Fruit fly (Drosophila melanogaster) whole organism, embryonic: Measurements from ENCODE around the gene CG5255.

Source experiments
- ATbp ChIP-seq: fragments of 200-800 bp; sonication (Bioruptor generic); optimal IDR thresholded peaks from 2 replicates; lab custom pipeline; 2017; ENCODE audit warnings: missing biosample characterization, mild to moderate bottlenecking, missing genetic modification characterization, missing genetic modification reagents
- Bteb2 ChIP-seq: fragments of 200-800 bp; sonication (Bioruptor generic); optimal IDR thresholded peaks from 2 replicates; lab custom pipeline; 2016; ENCODE audit warnings: missing biosample characterization, missing genetic modification characterization
- CG10267 ChIP-seq: fragments of 200-800 bp; sonication (Bioruptor generic); optimal IDR thresholded peaks from 2 replicates; lab custom pipeline; 2018; ENCODE audit warnings: missing biosample characterization, mild to moderate bottlenecking, missing genetic modification characterization, moderate library complexity
- CG10565 ChIP-seq: fragments of 200-800 bp; sonication (Bioruptor generic); optimal IDR thresholded peaks from 3 replicates; lab custom pipeline; 2016; ENCODE audit warnings: missing biosample characterization, mild to moderate bottlenecking, missing genetic modification characterization
- CG12071 ChIP-seq: fragments of 200-800 bp; sonication (Bioruptor generic); optimal IDR thresholded peaks from 3 replicates; lab custom pipeline; 2018; ENCODE audit warnings: missing biosample characterization, mild to moderate bottlenecking, missing genetic modification characterization
- CG12299 ChIP-seq: fragments of 200-800 bp; sonication (Bioruptor generic); optimal IDR thresholded peaks from 2 replicates; lab custom pipeline; 2018; ENCODE audit warnings: missing biosample characterization, mild to moderate bottlenecking, missing genetic modification characterization
- CG14710 ChIP-seq: fragments of 200-800 bp; sonication (Bioruptor generic); optimal IDR thresholded peaks from 3 replicates; lab custom pipeline; 2019; ENCODE audit warnings: missing biosample characterization, mild to moderate bottlenecking, missing genetic modification characterization, moderate library complexity
- CG1529 ChIP-seq: fragments of 200-800 bp; sonication (Bioruptor generic); optimal IDR thresholded peaks from 3 replicates; lab custom pipeline; 2018; ENCODE audit warnings: missing biosample characterization, missing genetic modification characterization
- CG17361 ChIP-seq: fragments of 200-800 bp; sonication (Bioruptor generic); IDR thresholded peaks from 3 replicates; pipeline ENCODE4 v1.3.6; 2022; ENCODE audit warnings: missing biosample characterization, missing genetic modification characterization
- CG2712 ChIP-seq: fragments of 200-800 bp; optimal IDR thresholded peaks from 3 replicates; lab custom pipeline; 2019; ENCODE audit warnings: missing biosample characterization, mild to moderate bottlenecking, missing genetic modification characterization, moderate library complexity
- CG42726 ChIP-seq: fragments of 200-800 bp; sonication (Bioruptor generic); IDR thresholded peaks from 2 replicates; pipeline ENCODE4 v1.3.6; 2022; ENCODE audit warnings: missing biosample characterization, missing genetic modification characterization; ENCODE audit not compliant: partially characterized antibody
- CG5953 ChIP-seq: fragments of 200-800 bp; sonication (Bioruptor generic); IDR thresholded peaks from 2 replicates; pipeline ENCODE4 v1.3.6; 2022; ENCODE audit warnings: missing biosample characterization, missing genetic modification characterization
- CG6272 ChIP-seq: fragments of 200-800 bp; sonication (Bioruptor generic); IDR thresholded peaks from 2 replicates; pipeline ENCODE4 v1.3.6; 2022; ENCODE audit warnings: missing biosample characterization, missing genetic modification characterization
- CG6813 ChIP-seq: fragments of 200-800 bp; sonication (Bioruptor generic); optimal IDR thresholded peaks from 2 replicates; lab custom pipeline; 2017; ENCODE audit warnings: missing biosample characterization, missing genetic modification characterization, mild to moderate bottlenecking, moderate library complexity, missing genetic modification reagents
- CG8089 ChIP-seq: fragments of 200-800 bp; sonication (Bioruptor generic); optimal IDR thresholded peaks from 3 replicates; lab custom pipeline; 2016; ENCODE audit warnings: missing biosample characterization, missing genetic modification characterization
- CG8290 ChIP-seq, 3 experiments: fragments of 200-800 bp; sonication (Bioruptor generic); optimal IDR thresholded peaks; 2 replicates each; lab custom pipeline; 2016 to 2019; ENCODE audit warnings: missing biosample characterization in 3 of 3, missing genetic modification characterization in 3 of 3, mild to moderate bottlenecking in 2 of 3, moderate library complexity in 1 of 3
- CG9215 ChIP-seq: fragments of 200-800 bp; sonication (Bioruptor generic); IDR thresholded peaks from 2 replicates; pipeline ENCODE4 v1.3.6; 2022; ENCODE audit warnings: missing biosample characterization, missing genetic modification characterization
- CG9876 ChIP-seq: fragments of 200-800 bp; sonication (Bioruptor generic); optimal IDR thresholded peaks from 2 replicates; lab custom pipeline; 2016; ENCODE audit warnings: missing biosample characterization, missing genetic modification characterization
- Dad ChIP-seq: fragments of 200-800 bp; sonication (Bioruptor generic); optimal IDR thresholded peaks from 3 replicates; lab custom pipeline; 2016; ENCODE audit warnings: missing biosample characterization, missing genetic modification characterization
- Dip2 ChIP-seq: fragments of 200-800 bp; sonication (Bioruptor generic); IDR thresholded peaks from 2 replicates; pipeline ENCODE4 v1.3.6; 2022; ENCODE audit warnings: missing biosample characterization, missing genetic modification characterization
- Dref ChIP-seq: fragments of 200-800 bp; sonication (Bioruptor generic); IDR thresholded peaks from 2 replicates; pipeline ENCODE4 v1.3.6; 2022; ENCODE audit warnings: missing biosample characterization, missing genetic modification characterization
- Hey ChIP-seq: fragments of 200-800 bp; sonication (Bioruptor generic); optimal IDR thresholded peaks from 3 replicates; lab custom pipeline; 2018; ENCODE audit warnings: missing biosample characterization, mild to moderate bottlenecking, missing genetic modification characterization
- Hsf ChIP-seq: fragments of 200-800 bp; sonication (Bioruptor generic); optimal IDR thresholded peaks from 3 replicates; lab custom pipeline; 2016; ENCODE audit warnings: missing biosample characterization, missing genetic modification characterization
- Meics ChIP-seq: fragments of 200-800 bp; sonication (Bioruptor generic); optimal IDR thresholded peaks from 2 replicates; lab custom pipeline; 2017; ENCODE audit warnings: missing biosample characterization, mild to moderate bottlenecking, missing genetic modification characterization
- NfI ChIP-seq: fragments of 200-800 bp; sonication (Bioruptor generic); optimal IDR thresholded peaks from 3 replicates; lab custom pipeline; 2018; ENCODE audit warnings: missing biosample characterization, mild to moderate bottlenecking, missing genetic modification characterization, moderate library complexity
- Scr ChIP-seq: fragments of 200-800 bp; sonication (Bioruptor generic); IDR thresholded peaks from 2 replicates; pipeline ENCODE4 v1.3.6; 2022; ENCODE audit warnings: missing biosample characterization, missing genetic modification characterization; ENCODE audit not compliant: partially characterized antibody
- Side ChIP-seq: fragments of 200-800 bp; sonication (Bioruptor generic); optimal IDR thresholded peaks from 2 replicates; lab custom pipeline; 2016; ENCODE audit warnings: missing biosample characterization, missing genetic modification characterization
- Ssrp ChIP-seq: fragments of 200-800 bp; sonication (Bioruptor generic); optimal IDR thresholded peaks from 2 replicates; lab custom pipeline; 2018; ENCODE audit warnings: missing biosample characterization, mild to moderate bottlenecking, missing genetic modification characterization, moderate library complexity
- Taf1 ChIP-seq: fragments of 200-800 bp; sonication (Bioruptor generic); IDR thresholded peaks from 2 replicates; pipeline ENCODE4 v1.3.6; 2022; ENCODE audit warnings: missing biosample characterization, missing genetic modification characterization
- Xbp1 ChIP-seq: fragments of 200-800 bp; sonication (Bioruptor generic); optimal IDR thresholded peaks from 3 replicates; lab custom pipeline; 2016; ENCODE audit warnings: missing biosample characterization, mild to moderate bottlenecking, missing genetic modification characterization
- bab2 ChIP-seq: fragments of 200-800 bp; sonication (Bioruptor generic); optimal IDR thresholded peaks from 2 replicates; lab custom pipeline; 2016; ENCODE audit warnings: missing biosample characterization, missing genetic modification characterization
- bbx ChIP-seq: fragments of 200-800 bp; sonication (Bioruptor generic); IDR thresholded peaks from 2 replicates; pipeline ENCODE4 v1.3.6; 2022; ENCODE audit warnings: missing biosample characterization, missing genetic modification characterization; ENCODE audit not compliant: partially characterized antibody
- ci ChIP-seq: fragments of 200-800 bp; sonication (Bioruptor generic); IDR thresholded peaks from 3 replicates; pipeline ENCODE4 v1.3.6; 2022; ENCODE audit warnings: missing biosample characterization, missing genetic modification characterization
- da ChIP-seq: fragments of 200-800 bp; sonication (Bioruptor generic); optimal IDR thresholded peaks from 2 replicates; lab custom pipeline; 2016; ENCODE audit warnings: missing biosample characterization, missing genetic modification characterization
- gcm ChIP-seq: fragments of 200-800 bp; sonication (Bioruptor generic); optimal IDR thresholded peaks from 2 replicates; lab custom pipeline; 2019; ENCODE audit warnings: missing biosample characterization, mild to moderate bottlenecking, missing genetic modification characterization, moderate library complexity
- gro ChIP-seq: fragments of 200-800 bp; sonication (Bioruptor generic); optimal IDR thresholded peaks from 2 replicates; lab custom pipeline; 2016; ENCODE audit warnings: missing biosample characterization, missing genetic modification characterization
- gt ChIP-seq: fragments of 200-800 bp; sonication (Bioruptor generic); IDR thresholded peaks from 2 replicates; pipeline ENCODE4 v1.3.6; 2022; ENCODE audit warnings: missing biosample characterization, missing genetic modification characterization
- lmd ChIP-seq: fragments of 200-800 bp; sonication (Bioruptor generic); IDR thresholded peaks from 2 replicates; pipeline ENCODE4 v1.3.6; 2022; ENCODE audit warnings: missing biosample characterization, missing genetic modification characterization
- mirr ChIP-seq: fragments of 200-800 bp; sonication (Bioruptor generic); optimal IDR thresholded peaks from 3 replicates; lab custom pipeline; 2018; ENCODE audit warnings: missing biosample characterization, mild to moderate bottlenecking, missing genetic modification characterization
- nerfin-1 ChIP-seq: fragments of 200-800 bp; sonication (Bioruptor generic); optimal IDR thresholded peaks from 3 replicates; lab custom pipeline; 2019; ENCODE audit warnings: missing biosample characterization, mild to moderate bottlenecking, missing genetic modification characterization, moderate library complexity
- p53 ChIP-seq: fragments of 200-800 bp; sonication (Bioruptor generic); optimal IDR thresholded peaks from 2 replicates; lab custom pipeline; 2016; ENCODE audit warnings: missing biosample characterization, missing genetic modification characterization
- pan ChIP-seq, 4 experiments: fragments of >200 bp in 3 of 4; fragments of 200-800 bp in 1 of 4; sonication (Bioruptor generic) in 1 of 4; optimal IDR thresholded peaks in 3 of 4; IDR thresholded peaks in 1 of 4; 2 replicates each; pipeline versions ENCODE4 v1.3.6 to Lab custom; 2017 to 2022; ENCODE audit warnings: missing biosample characterization in 2 of 4, missing genetic modification characterization in 2 of 4, mixed read lengths in 1 of 4
- pb ChIP-seq: fragments of 200-800 bp; sonication (Bioruptor generic); optimal IDR thresholded peaks from 3 replicates; lab custom pipeline; 2016; ENCODE audit warnings: missing biosample characterization, missing genetic modification characterization
- pho ChIP-seq: fragments of 200-800 bp; sonication (Bioruptor generic); optimal IDR thresholded peaks from 2 replicates; lab custom pipeline; 2016; ENCODE audit warnings: missing biosample characterization, missing genetic modification characterization
- run ChIP-seq: fragments of 200-800 bp; sonication (Bioruptor generic); optimal IDR thresholded peaks from 3 replicates; lab custom pipeline; 2018; ENCODE audit warnings: missing biosample characterization, mild to moderate bottlenecking, missing genetic modification characterization
- sc ChIP-seq, 3 experiments: fragments of >200 bp in 2 of 3; fragments of 200-800 bp in 1 of 3; sonication (Bioruptor generic) in 1 of 3; optimal IDR thresholded peaks; 2 replicates in 2 of 3; 3 replicates in 1 of 3; lab custom pipeline; 2017; ENCODE audit warnings: mild to moderate bottlenecking in 1 of 3, missing biosample characterization in 1 of 3, missing genetic modification characterization in 1 of 3, missing genetic modification reagents in 1 of 3
- sens-2 ChIP-seq: fragments of 200-800 bp; sonication (Bioruptor generic); IDR thresholded peaks from 2 replicates; pipeline ENCODE4 v1.3.6; 2022; ENCODE audit warnings: missing biosample characterization, missing genetic modification characterization
- slp2 ChIP-seq: fragments of 200-800 bp; sonication (Bioruptor generic); optimal IDR thresholded peaks from 2 replicates; lab custom pipeline; 2016; ENCODE audit warnings: missing biosample characterization, missing genetic modification characterization
- ssp ChIP-seq: fragments of 200-800 bp; sonication (Bioruptor generic); IDR thresholded peaks from 2 replicates; pipeline ENCODE4 v1.3.6; 2022; ENCODE audit warnings: missing biosample characterization, missing genetic modification characterization
- wor ChIP-seq: fragments of 200-800 bp; sonication (Bioruptor generic); IDR thresholded peaks from 2 replicates; pipeline ENCODE4 v1.3.6; 2022; ENCODE audit warnings: missing biosample characterization, missing genetic modification characterization
- yki ChIP-seq: fragments of >200 bp; optimal IDR thresholded peaks from 3 replicates; lab custom pipeline; 2018

The CG5255 gene

dm6 chr3R:17118917-17119378 lies 18.7 kb upstream of the CG5255 start (continued):
- no peak for TF ChIP-seq CG2712
- no peak for TF ChIP-seq pho (GFP tag; lab: Kevin White, UChicago)
- no peak for TF ChIP-seq bab2 (GFP tag; lab: Kevin White, UChicago)
- no peak for TF ChIP-seq CG8290 (GFP tag; optimal IDR thresholded peaks at IDR 0.05; lab: Kevin White, UChicago)
- TF ChIP-seq CG8290 (tag; optimal IDR thresholded peaks at IDR 0.05; lab: Kevin White, UChicago) = no peak
- TF ChIP-seq Hey = no peak
- no peak for TF ChIP-seq pb (GFP tag; lab: Kevin White, UChicago)
- TF ChIP-seq Meics (GFP tag; lab: Kevin White, UChicago) = no peak
- TF ChIP-seq yki (lab: Kevin White, UChicago) = peak; percentile 57
- TF ChIP-seq CG1529 (GFP tag; lab: Kevin White, UChicago) = no peak
- TF ChIP-seq Side = no peak
- no peak for TF ChIP-seq nerfin-1
- TF ChIP-seq CG12071 = no peak
- TF ChIP-seq CG9215 (GFP tag; lab: Robert Waterston, UW) = no peak
- no peak for TF ChIP-seq CG9876 (GFP tag; lab: Kevin White, UChicago)
- no peak for TF ChIP-seq da (GFP tag; lab: Kevin White, UChicago)
- TF ChIP-seq CG10267 = no peak
- TF ChIP-seq Dad = no peak
- no peak for TF ChIP-seq pan (optimal IDR thresholded peaks at IDR 0.05; lab: Kevin White, UChicago)
- TF ChIP-seq pan (GFP tag; optimal IDR thresholded peaks at IDR 0.05 in 1 of 2, IDR thresholded peaks at IDR 0.05 in 1 of 2) = peak in 1 of 2 experiments; percentile 18
- TF ChIP-seq Scr (GFP tag; lab: Robert Waterston, UW) = peak; percentile 21; the same call in 1 of the 2 replicates
- TF ChIP-seq bbx = no peak
- no peak for TF ChIP-seq CG6272 (GFP tag; lab: Robert Waterston, UW)
- TF ChIP-seq ATbp (GFP tag; lab: Kevin White, UChicago) = no peak
- peak; percentile 56; the same call in 1 of the 3 replicates for TF ChIP-seq ci (GFP tag; lab: Robert Waterston, UW)
- no peak for TF ChIP-seq CG12299 (tag; lab: Kevin White, UChicago)
- no peak for TF ChIP-seq CG8089 (GFP tag; lab: Kevin White, UChicago)
- no peak for TF ChIP-seq Dref (GFP tag; lab: Robert Waterston, UW)
- TF ChIP-seq p53 (GFP tag; lab: Kevin White, UChicago) = no peak
- no peak for TF ChIP-seq Taf1
- no peak for TF ChIP-seq Ssrp (tag; lab: Kevin White, UChicago)
- TF ChIP-seq wor (GFP tag; lab: Robert Waterston, UW) = no peak
- TF ChIP-seq gro = no peak
- peak; percentile 38 for TF ChIP-seq gcm (GFP tag; lab: Kevin White, UChicago)
- no peak for TF ChIP-seq CG14710
- TF ChIP-seq Dip2 (GFP tag; lab: Robert Waterston, UW) = no peak
- no peak for TF ChIP-seq slp2 (GFP tag; lab: Kevin White, UChicago)
- no peak for TF ChIP-seq gt (GFP tag; lab: Robert Waterston, UW)
- no peak for TF ChIP-seq mirr (GFP tag; lab: Kevin White, UChicago)
- TF ChIP-seq NfI (GFP tag; lab: Kevin White, UChicago) = no peak
- no peak for TF ChIP-seq Hsf
- TF ChIP-seq CG6813 (GFP tag; lab: Kevin White, UChicago) = no peak
- no peak for TF ChIP-seq Xbp1 (GFP tag; lab: Kevin White, UChicago)
- no peak for TF ChIP-seq lmd (GFP tag; lab: Robert Waterston, UW)
- TF ChIP-seq CG17361 = no peak
- no peak for TF ChIP-seq Bteb2 (GFP tag; lab: Kevin White, UChicago)
- no peak for TF ChIP-seq ssp (GFP tag; lab: Robert Waterston, UW)
- no peak for TF ChIP-seq CG5953
- TF ChIP-seq CG42726 (GFP tag; lab: Robert Waterston, UW) = no peak
- TF ChIP-seq sens-2 (GFP tag; lab: Robert Waterston, UW) = no peak
- no peak for TF ChIP-seq run (tag; lab: Kevin White, UChicago)
- TF ChIP-seq CG10565 = no peak
- TF ChIP-seq sc (optimal IDR thresholded peaks at IDR 0.05; lab: Kevin White, UChicago) = no peak
- no peak for TF ChIP-seq sc (GFP tag; optimal IDR thresholded peaks at IDR 0.05; lab: Kevin White, UChicago)
